Fruit fly (Drosophila melanogaster) whole organism, wandering third instar larva: ENCODE results near the gene Neurochondrin.

ENCODE experiments used
- CG32264 ChIP-seq: fragments of 200-800 bp; sonication (Bioruptor generic); optimal IDR thresholded peaks from 2 replicates; lab custom pipeline; 2016; ENCODE audit warnings: missing biosample characterization, missing genetic modification characterization
- CG9705 ChIP-seq: fragments of 200-800 bp; sonication (Bioruptor generic); optimal IDR thresholded peaks from 2 replicates; lab custom pipeline; 2018; ENCODE audit warnings: missing biosample characterization, mild to moderate bottlenecking, missing genetic modification characterization
- Dfd ChIP-seq: fragments of >200 bp; optimal IDR thresholded peaks from 2 replicates; lab custom pipeline; 2017; ENCODE audit warnings: missing biosample characterization, missing genetic modification characterization
- Dif ChIP-seq: fragments of 200-275, 200-300 bp; sonication (Bioruptor generic); optimal IDR thresholded peaks from 2 replicates; lab custom pipeline; 2018; ENCODE audit warnings: missing biosample characterization, missing genetic modification characterization; ENCODE audit not compliant: partially characterized antibody
- Hnf4 ChIP-seq: fragments of 200-800 bp; sonication (Bioruptor generic); optimal IDR thresholded peaks from 2 replicates; lab custom pipeline; 2016; ENCODE audit warnings: missing biosample characterization, mild to moderate bottlenecking, missing genetic modification characterization
- Hr78 ChIP-seq: fragments of >200 bp; optimal IDR thresholded peaks from 2 replicates; lab custom pipeline; 2017; ENCODE audit warnings: missing biosample characterization, missing genetic modification characterization
- Hr83 ChIP-seq: fragments of 200-300 bp; sonication (Bioruptor generic); optimal IDR thresholded peaks from 2 replicates; lab custom pipeline; 2016; ENCODE audit warnings: missing biosample characterization, mild to moderate bottlenecking, missing genetic modification characterization, moderate library complexity; ENCODE audit not compliant: poor library complexity, severe bottlenecking
- Jra ChIP-seq: sonication (Bioruptor generic); optimal IDR thresholded peaks from 2 replicates; lab custom pipeline; 2016; ENCODE audit warnings: missing biosample characterization, missing genetic modification characterization
- Mio ChIP-seq: sonication (Bioruptor generic); optimal IDR thresholded peaks from 2 replicates; lab custom pipeline; 2016; ENCODE audit warnings: missing biosample characterization, missing genetic modification characterization
- Myc ChIP-seq: fragments of >200 bp; optimal IDR thresholded peaks from 2 replicates; lab custom pipeline; 2017
- N ChIP-seq: fragments of >200 bp; optimal IDR thresholded peaks from 2 replicates; lab custom pipeline; 2018; ENCODE audit warnings: missing biosample characterization, missing external identifiers, missing genetic modification characterization
- OdsH ChIP-seq: fragments of 200-800 bp; sonication (Bioruptor generic); optimal IDR thresholded peaks from 2 replicates; lab custom pipeline; 2016; ENCODE audit warnings: missing biosample characterization, mild to moderate bottlenecking, missing genetic modification characterization
- Vsx2 ChIP-seq: fragments of 200-300, 225-300 bp; sonication (Bioruptor generic); optimal IDR thresholded peaks from 2 replicates; lab custom pipeline; 2018; ENCODE audit warnings: missing biosample characterization, missing genetic modification characterization; ENCODE audit not compliant: partially characterized antibody
- brk ChIP-seq: fragments of 200-800 bp; sonication (Bioruptor generic); optimal IDR thresholded peaks from 2 replicates; lab custom pipeline; 2016; ENCODE audit warnings: missing biosample characterization, mild to moderate bottlenecking, missing genetic modification characterization
- dl ChIP-seq, 2 experiments: fragments of 175-275, 200-275 bp in 1 of 2; fragments of 200-275 bp in 1 of 2; sonication (Bioruptor generic); optimal IDR thresholded peaks; lab custom pipeline; 2018; ENCODE audit warnings: mild to moderate bottlenecking in 2 of 2, missing biosample characterization in 2 of 2, missing genetic modification characterization in 2 of 2, moderate library complexity in 2 of 2; ENCODE audit not compliant: partially characterized antibody in 2 of 2, insufficient read depth in 1 of 2
- dmrt93B ChIP-seq: fragments of 200-800 bp; sonication (Bioruptor generic); optimal IDR thresholded peaks from 2 replicates; lab custom pipeline; 2018; ENCODE audit warnings: missing biosample characterization, mild to moderate bottlenecking, missing genetic modification characterization
- dsf ChIP-seq: sonication (Bioruptor generic); optimal IDR thresholded peaks from 2 replicates; lab custom pipeline; 2016; ENCODE audit warnings: missing biosample characterization, missing genetic modification characterization, borderline replicate concordance
- foxo ChIP-seq, 2 experiments: fragments of 200-800 bp; sonication (Bioruptor generic); optimal IDR thresholded peaks; 2 replicates in 1 of 2; 3 replicates in 1 of 2; lab custom pipeline; 2016 to 2017; ENCODE audit warnings: missing biosample characterization in 2 of 2, missing genetic modification characterization in 2 of 2
- fru ChIP-seq: fragments of 200-800 bp; sonication (Bioruptor generic); optimal IDR thresholded peaks from 3 replicates; lab custom pipeline; 2016; ENCODE audit warnings: missing biosample characterization, mild to moderate bottlenecking, missing genetic modification characterization
- lola ChIP-seq: fragments of >200 bp; optimal IDR thresholded peaks from 2 replicates; lab custom pipeline; 2017; ENCODE audit warnings: missing biosample characterization, missing genetic modification characterization
- psq ChIP-seq: fragments of 200-800 bp; sonication (Bioruptor generic); optimal IDR thresholded peaks from 3 replicates; lab custom pipeline; 2017; ENCODE audit warnings: missing biosample characterization, mild to moderate bottlenecking, missing genetic modification characterization, moderate library complexity
- rgr ChIP-seq: fragments of 200-800 bp; sonication (Bioruptor generic); optimal IDR thresholded peaks from 3 replicates; lab custom pipeline; 2016; ENCODE audit warnings: missing biosample characterization, mild to moderate bottlenecking, missing genetic modification characterization
- sage ChIP-seq: fragments of 200-800 bp; sonication (Bioruptor generic); optimal IDR thresholded peaks from 2 replicates; lab custom pipeline; 2016; ENCODE audit warnings: missing biosample characterization, mild to moderate bottlenecking, missing genetic modification characterization
- sv ChIP-seq: fragments of 200-800 bp; sonication (Bioruptor generic); optimal IDR thresholded peaks from 3 replicates; lab custom pipeline; 2016; ENCODE audit warnings: missing biosample characterization, missing genetic modification characterization
- usp ChIP-seq: fragments of >200 bp; optimal IDR thresholded peaks from 2 replicates; lab custom pipeline; 2017; ENCODE audit warnings: missing biosample characterization, missing genetic modification characterization
- woc ChIP-seq: sonication (Bioruptor generic); optimal IDR thresholded peaks from 2 replicates; lab custom pipeline; 2016; ENCODE audit warnings: missing biosample characterization, mild to moderate bottlenecking, missing genetic modification characterization

Gene Neurochondrin

DNA sequence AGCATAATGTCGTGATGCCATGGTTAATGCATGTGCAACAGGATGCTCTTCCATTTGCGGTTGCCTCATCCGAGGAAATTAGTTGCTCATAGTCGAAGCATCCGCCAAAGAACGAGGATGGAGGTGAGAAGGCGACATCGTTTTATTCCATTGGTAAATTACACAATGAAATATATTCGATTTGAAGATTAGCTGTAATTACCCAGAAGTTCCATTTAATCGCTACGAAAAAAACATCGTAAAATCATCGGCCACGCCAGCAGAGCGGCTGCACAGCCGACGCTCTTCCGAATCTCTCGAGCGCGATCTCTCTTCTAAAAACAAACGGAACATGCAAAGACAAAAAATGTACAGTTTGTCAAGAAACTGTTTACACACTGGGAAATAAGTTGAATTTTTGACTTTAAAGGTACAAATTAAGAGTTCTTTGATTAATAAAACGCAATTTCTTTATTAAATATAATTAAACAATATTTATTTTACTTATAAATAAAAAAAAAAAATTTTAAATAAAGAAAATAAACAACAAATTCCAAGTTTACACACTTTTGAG is 7.6 kb upstream of the Neurochondrin start:
- no peak for TF ChIP-seq Mio
- TF ChIP-seq Hnf4 (GFP tag; lab: Kevin White, UChicago): no peak
- TF ChIP-seq dsf (GFP tag; lab: Kevin White, UChicago): no peak
- no peak for TF ChIP-seq sage (GFP tag; lab: Kevin White, UChicago)
- TF ChIP-seq OdsH (GFP tag; lab: Kevin White, UChicago): no peak
- no peak for TF ChIP-seq Hr83 (GFP tag; lab: Kevin White, UChicago)
- TF ChIP-seq CG32264 (GFP tag; lab: Kevin White, UChicago): no peak
- no peak for TF ChIP-seq dl (GFP tag; optimal IDR thresholded peaks at IDR 0.05; lab: Kevin White, UChicago; ENCODE audit: insufficient read depth in 1 of 2, partially characterized antibody in 2 of 2)
- no peak for TF ChIP-seq N (GFP tag; lab: Kevin White, UChicago)
- no peak for TF ChIP-seq dmrt93B (GFP tag; lab: Kevin White, UChicago)
- TF ChIP-seq foxo (GFP tag; optimal IDR thresholded peaks at IDR 0.05; lab: Kevin White, UChicago): no peak
- no peak for TF ChIP-seq Jra (GFP tag; lab: Kevin White, UChicago)
- TF ChIP-seq brk: no peak
- no peak for TF ChIP-seq Myc
- no peak for TF ChIP-seq sv (GFP tag; lab: Kevin White, UChicago)
- TF ChIP-seq fru: no peak
- TF ChIP-seq Dif (GFP tag; lab: Kevin White, UChicago): no peak

dm6 chr3R:6462978-6463377 is 5.3 kb upstream of the Neurochondrin start:
- TF ChIP-seq Hnf4 (GFP tag; lab: Kevin White, UChicago): no peak

- TF ChIP-seq psq (GFP tag; lab: Kevin White, UChicago) (no peak), rgr (GFP tag; lab: Kevin White, UChicago) (peak; percentile 0)
These were observed 439 bp upstream of the Neurochondrin start for dm6 chr3R:6467646-6468350.

DNA sequence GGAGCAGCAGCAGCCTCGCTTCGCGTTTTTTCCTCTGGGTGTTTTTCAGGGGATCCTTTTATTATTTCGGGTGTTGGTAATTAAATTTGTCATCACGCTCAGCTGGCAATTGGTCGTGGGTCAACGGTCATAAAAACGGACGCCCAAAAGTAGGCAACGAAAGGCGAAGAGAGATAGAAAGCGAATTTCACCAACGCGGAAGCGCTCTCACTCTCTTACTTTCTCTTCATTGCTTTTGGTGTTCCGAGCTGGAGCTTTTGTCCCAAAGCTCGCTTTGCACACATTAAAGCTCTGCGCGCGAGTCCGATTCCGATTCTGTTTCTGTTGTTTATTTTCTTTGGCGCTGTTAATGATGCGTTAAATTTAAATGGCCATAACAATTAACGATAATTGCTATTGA is 6.2 kb downstream of the Neurochondrin start:
- TF ChIP-seq CG9705 (no peak), Dif (GFP tag; lab: Kevin White, UChicago) (peak; percentile 31)

DNA sequence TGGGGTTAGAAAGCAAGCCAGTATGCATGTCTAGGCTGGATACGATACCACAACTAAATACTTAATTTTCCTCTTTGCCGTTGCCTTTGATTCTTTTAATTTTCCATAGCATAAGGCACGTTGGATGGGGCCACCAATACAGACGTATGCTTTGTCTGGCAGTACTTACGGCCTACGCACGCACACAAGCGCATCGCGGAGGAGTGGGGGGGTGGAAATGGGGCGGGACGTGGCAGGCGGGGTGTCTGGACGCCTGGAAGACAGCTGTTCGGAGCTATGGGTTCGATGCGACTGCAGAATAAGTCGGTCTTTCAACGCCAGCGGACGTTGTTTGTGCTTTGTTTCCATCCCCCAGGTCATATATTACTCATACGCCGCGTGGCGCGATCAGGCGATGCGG is 8.2 kb downstream of the Neurochondrin start:
- no peak for TF ChIP-seq Hnf4 (GFP tag; lab: Kevin White, UChicago)
- no peak for TF ChIP-seq Dif (GFP tag; lab: Kevin White, UChicago)
- TF ChIP-seq Vsx2: no peak
- no peak for TF ChIP-seq brk
- no peak for TF ChIP-seq dsf (GFP tag; lab: Kevin White, UChicago)
- TF ChIP-seq Dfd (GFP tag; lab: Kevin White, UChicago): no peak
- TF ChIP-seq Hr78 (GFP tag; lab: Kevin White, UChicago): no peak
- TF ChIP-seq lola: no peak
- TF ChIP-seq fru: no peak

dm6 chr3R:6477877-6478361 is 9.7 kb downstream of the Neurochondrin start, which contains the start of gene CG15186:
TSS of gene CG15186 (plus strand) at chr3R:6478311.
- TF ChIP-seq sv (GFP tag; lab: Kevin White, UChicago) (no peak), Mio (no peak)

- no peak for TF ChIP-seq sage (GFP tag; lab: Kevin White, UChicago)
- TF ChIP-seq Dfd (GFP tag; lab: Kevin White, UChicago): no peak
- TF ChIP-seq brk: no peak
- TF ChIP-seq fru: no peak
- no peak for TF ChIP-seq woc (GFP tag; lab: Kevin White, UChicago)
- TF ChIP-seq Hr83 (GFP tag; lab: Kevin White, UChicago): no peak
- TF ChIP-seq Vsx2: no peak
- no peak for TF ChIP-seq Hnf4 (GFP tag; lab: Kevin White, UChicago)
- no peak for TF ChIP-seq dsf (GFP tag; lab: Kevin White, UChicago)
- no peak for TF ChIP-seq CG32264 (GFP tag; lab: Kevin White, UChicago)
- no peak for TF ChIP-seq usp (GFP tag; lab: Kevin White, UChicago)
These were observed 13.7 kb downstream of the Neurochondrin start for dm6 chr3R:6481740-6482443.
